Fruit fly (Drosophila melanogaster): Measurements from ENCODE around the gene Cpr65Ax1.

The Cpr65Ax1 gene

DNA sequence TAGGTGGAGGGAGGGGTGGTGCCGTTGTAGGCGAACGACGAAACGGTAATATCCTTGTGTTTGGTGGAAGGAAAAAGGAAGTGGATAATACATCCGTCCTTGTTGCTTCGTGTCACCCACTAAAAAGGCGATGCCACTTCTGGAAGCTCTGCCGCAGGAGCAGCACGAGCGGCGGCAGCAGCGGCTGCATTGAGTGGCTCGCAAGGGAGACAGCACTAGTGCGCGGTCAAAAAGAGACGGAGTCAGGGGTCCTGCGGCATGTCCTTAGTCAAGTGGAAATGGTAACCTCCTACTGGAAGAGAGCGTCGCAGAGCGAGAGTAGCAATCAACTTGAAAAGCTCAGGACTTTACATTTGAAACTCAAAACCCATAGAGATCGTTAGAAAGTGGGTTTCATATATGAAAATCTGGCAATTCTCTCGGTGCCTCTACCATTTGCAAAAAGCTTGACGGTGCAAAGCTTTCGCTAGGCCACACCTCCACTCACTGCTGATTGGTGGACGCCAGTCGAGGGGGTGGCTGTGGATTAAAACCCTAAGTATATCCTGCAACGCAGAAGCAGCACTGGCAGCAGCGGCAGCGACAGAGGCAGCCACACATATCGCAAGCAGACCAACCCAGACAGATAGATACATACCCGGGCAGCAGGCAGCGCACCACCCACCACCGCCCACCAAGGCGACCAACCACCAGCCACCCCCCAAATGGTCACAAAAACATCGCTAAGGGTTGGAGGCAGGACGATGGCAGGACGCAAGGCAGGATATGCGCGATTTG is 36.9 kb downstream of the Cpr65Ax1 start (continued):
- TF ChIP-seq CG10321 (GFP tag; IDR thresholded peaks at IDR 0.05) (peak; percentile 43; the same call in 1 of the 2 replicates), CG7928 (GFP tag; optimal IDR thresholded peaks at IDR 0.05) (no peak), CG7786 (GFP tag; optimal IDR thresholded peaks at IDR 0.05) (no peak), CG17361 (GFP tag; IDR thresholded peaks at IDR 0.05) (no peak), NfI (GFP tag; optimal IDR thresholded peaks at IDR 0.05) (no peak), Gug (GFP tag; IDR thresholded peaks at IDR 0.05) (no peak), CG2202 (tag; optimal IDR thresholded peaks at IDR 0.05) (no peak)

DNA sequence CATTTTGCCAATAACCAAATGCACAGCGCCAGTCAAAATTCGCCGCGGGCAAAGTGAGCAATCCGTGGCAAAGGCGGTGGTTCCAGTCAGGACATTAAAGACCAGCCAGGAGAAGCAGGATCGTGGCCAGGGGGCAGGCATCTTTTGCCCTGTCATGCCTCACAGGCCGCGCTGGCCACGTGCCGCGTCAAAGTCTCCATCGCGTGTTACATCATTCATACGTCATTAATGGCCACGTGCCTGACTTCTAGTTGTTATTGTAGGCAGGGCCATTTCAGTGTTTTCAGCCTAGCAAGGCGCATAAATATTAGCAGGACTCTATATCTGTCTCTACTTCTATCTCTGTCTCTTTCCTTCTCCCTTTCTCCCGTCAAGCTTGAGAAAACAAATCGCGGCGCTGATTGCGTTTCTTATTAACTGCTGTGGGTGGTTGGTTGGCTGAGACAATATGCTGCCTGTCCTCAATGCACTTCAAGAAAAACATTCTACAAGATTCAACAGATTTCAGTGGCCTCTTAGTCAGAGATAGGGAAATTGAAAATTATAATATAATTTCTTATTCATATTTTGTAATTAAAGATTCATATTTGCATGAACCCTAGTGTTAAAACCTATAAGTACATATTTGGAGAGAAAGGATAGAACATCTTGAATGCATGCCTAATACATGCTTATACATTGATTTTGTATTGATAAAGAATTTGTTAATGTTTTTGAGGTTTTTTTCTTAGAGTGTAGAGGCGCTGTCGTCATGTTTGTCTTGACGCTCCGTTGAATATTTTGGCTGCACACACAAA is 39.3 kb downstream of the Cpr65Ax1 start:
- TF ChIP-seq CG11696 (GFP tag; IDR thresholded peaks at IDR 0.05) (no peak), Nf-YC (tag; optimal IDR thresholded peaks at IDR 0.05) (peak; percentile 20), Ssrp (tag; optimal IDR thresholded peaks at IDR 0.05) (peak; percentile 34), CG10267 (tag; optimal IDR thresholded peaks at IDR 0.05) (peak; percentile 21), CG7839 (tag; optimal IDR thresholded peaks at IDR 0.05) (peak; percentile 19), dimm (GFP tag; IDR thresholded peaks at IDR 0.05) (no peak), D19A (tag; optimal IDR thresholded peaks at IDR 0.05) (peak; percentile 45), CG12744 (GFP tag; optimal IDR thresholded peaks at IDR 0.05) (no peak), zf30C (GFP tag; optimal IDR thresholded peaks at IDR 0.05) (no peak), ash1 (GFP tag; optimal IDR thresholded peaks at IDR 0.05) (no peak), nmo (GFP tag; optimal IDR thresholded peaks at IDR 0.05) (peak; percentile 23), D (optimal IDR thresholded peaks at IDR 0.05) (no peak), D (GFP tag; optimal IDR thresholded peaks at IDR 0.05) (peak; percentile 27), Hey (tag; optimal IDR thresholded peaks at IDR 0.05) (peak; percentile 100), CG6854 (GFP tag; optimal IDR thresholded peaks at IDR 0.05) (no peak), phol (tag; optimal IDR thresholded peaks at IDR 0.05) (peak; percentile 43), CG18262 (tag; optimal IDR thresholded peaks at IDR 0.05) (peak; percentile 57), CG2875 (GFP tag; optimal IDR thresholded peaks at IDR 0.05) (no peak), HLH3B (GFP tag; IDR thresholded peaks at IDR 0.05) (no peak), CG13424 (tag; optimal IDR thresholded peaks at IDR 0.05) (peak; percentile 10), sens-2 (GFP tag; IDR thresholded peaks at IDR 0.05) (0 out of 2 replicates have a peak, but pooled peaks have one; percentile 12), CG6791 (GFP tag; IDR thresholded peaks at IDR 0.05; ENCODE audit: partially characterized antibody) (no peak), Med (GFP tag) (peak; percentile 37), CG1529 (GFP tag; optimal IDR thresholded peaks at IDR 0.05) (no peak), CG9609 (GFP tag; optimal IDR thresholded peaks at IDR 0.05) (no peak), Dfd (GFP tag; optimal IDR thresholded peaks at IDR 0.05) (no peak), lola (GFP tag; optimal IDR thresholded peaks at IDR 0.05) (peak in 1 of 3 experiments; percentile 45), croc (GFP tag; conservative IDR thresholded peaks at IDR 0.05) (no peak), sens (GFP tag) (peak; percentile 6), sc (optimal IDR thresholded peaks at IDR 0.05) (no peak), sc (GFP tag; optimal IDR thresholded peaks at IDR 0.05) (peak; percentile 6), CG2712 (tag; optimal IDR thresholded peaks at IDR 0.05) (peak; percentile 60), ken (GFP tag; IDR thresholded peaks at IDR 0.05) (no peak), br (optimal IDR thresholded peaks at IDR 0.05) (no peak), da (GFP tag; optimal IDR thresholded peaks at IDR 0.05) (no peak), CG11085 (GFP tag; IDR thresholded peaks at IDR 0.05) (no peak), CG10274 (GFP tag; optimal IDR thresholded peaks at IDR 0.05) (no peak), vnd (GFP tag; IDR thresholded peaks at IDR 0.05; ENCODE audit: partially characterized antibody) (no peak), tap (tag; optimal IDR thresholded peaks at IDR 0.05) (peak; percentile 19), CG17328 (GFP tag; IDR thresholded peaks at IDR 0.05) (no peak)
